Worm (Caenorhabditis elegans) whole organism, L4 larva: ENCODE results near the gene C14C10.10.

ENCODE experiments used
- aha-1 ChIP-seq: fragments of 150-350 bp; peaks from one replicate; lab custom pipeline; 2014; ENCODE audit warnings: missing biosample characterization, missing genetic modification characterization
- ama-1 ChIP-seq: fragments of 150-350 bp; optimal IDR thresholded peaks from 2 replicates; lab custom pipeline; 2014; ENCODE audit warnings: inconsistent platforms, mixed read lengths
- ceh-32 ChIP-seq: sonication (generic microtip); optimal IDR thresholded peaks from 2 replicates; lab custom pipeline; 2016; ENCODE audit warnings: mild to moderate bottlenecking, missing genetic modification characterization, missing compliant biosample characterization; ENCODE audit not compliant: poor library complexity
- ctbp-1 ChIP-seq: fragments of 200-800 bp; sonication (Bioruptor generic); IDR thresholded peaks from 2 replicates; pipeline ENCODE4 v1.3.6; 2022; ENCODE audit warnings: missing genetic modification reagents, missing genetic modification characterization, missing compliant biosample characterization
- dmd-9 ChIP-seq: fragments of 200-800 bp; sonication (Bioruptor generic); IDR thresholded peaks from 2 replicates; pipeline ENCODE4 v1.3.6; 2022; ENCODE audit warnings: missing genetic modification reagents, missing genetic modification characterization, missing compliant biosample characterization
- dpl-1 ChIP-seq: fragments of 150-350 bp; optimal IDR thresholded peaks from 2 replicates; lab custom pipeline; 2014; ENCODE audit warnings: missing biosample characterization, missing genetic modification reagents, missing genetic modification characterization
- dve-1 ChIP-seq: sonication (generic microtip); optimal IDR thresholded peaks from 2 replicates; lab custom pipeline; 2017; ENCODE audit warnings: antibody characterized with exemption, mild to moderate bottlenecking, missing genetic modification characterization, missing compliant biosample characterization; ENCODE audit not compliant: insufficient read depth
- fos-1 ChIP-seq: fragments of 150-350 bp; optimal IDR thresholded peaks from 2 replicates; lab custom pipeline; 2014; ENCODE audit warnings: missing biosample characterization, missing genetic modification characterization
- hif-1 ChIP-seq, 2 experiments: sonication (generic microtip); optimal IDR thresholded peaks; 2 replicates each; lab custom pipeline; 2016 to 2017; ENCODE audit warnings: missing compliant biosample characterization in 2 of 2, missing genetic modification characterization in 2 of 2, missing genetic modification reagents in 2 of 2, missing genotype in 2 of 2, mild to moderate bottlenecking in 1 of 2
- nhr-76 ChIP-seq: fragments of 150-350 bp; optimal IDR thresholded peaks from 2 replicates; lab custom pipeline; 2014; ENCODE audit warnings: missing biosample characterization, missing genetic modification characterization
- skn-1 ChIP-seq: fragments of 150-350 bp; optimal IDR thresholded peaks from 2 replicates; lab custom pipeline; 2014; ENCODE audit warnings: missing biosample characterization, missing genetic modification characterization
- snpc-4 ChIP-seq: fragments of 150-350 bp; optimal IDR thresholded peaks from 2 replicates; lab custom pipeline; 2014; ENCODE audit warnings: missing biosample characterization, missing genetic modification characterization
- unc-62 ChIP-seq, 3 experiments: fragments of 150-350 bp in 1 of 3; sonication (generic microtip); optimal IDR thresholded peaks in 2 of 3; peaks in 1 of 3; 1 replicate in 1 of 3; 2 replicates in 2 of 3; lab custom pipeline; 2014 to 2017; ENCODE audit warnings: missing biosample characterization in 3 of 3, missing genetic modification characterization in 3 of 3, missing genetic modification reagents in 3 of 3, missing genotype in 1 of 3

ce11 chrV:12551638-12552478 is 47.1 kb downstream of the C14C10.10 start:
- TF ChIP-seq unc-62 (GFP tag; optimal IDR thresholded peaks at IDR 0.05 in 1 of 2; lab: Kevin White, UChicago) (peak in 1 of 2 experiments; percentile 97), unc-62 (tag; optimal IDR thresholded peaks at IDR 0.05; lab: Kevin White, UChicago) (no peak), dpl-1 (GFP tag; lab: Kevin White, UChicago) (no peak), dmd-9 (GFP tag; lab: Robert Waterston, UW) (no peak), ama-1 (lab: Kevin White, UChicago) (peak; percentile 46), aha-1 (tag; lab: Kevin White, UChicago) (peak; percentile 95), fos-1 (tag; lab: Kevin White, UChicago) (no peak), snpc-4 (tag; lab: Kevin White, UChicago) (no peak), ceh-32 (tag; lab: Kevin White, UChicago) (no peak), skn-1 (no peak), dve-1 (tag; lab: Kevin White, UChicago) (no peak), hif-1 (tag; optimal IDR thresholded peaks at IDR 0.05; lab: Kevin White, UChicago) (no peak), nhr-76 (tag; lab: Kevin White, UChicago) (no peak), ctbp-1 (GFP tag; lab: Robert Waterston, UW) (no peak)
